Worm (Caenorhabditis elegans) whole organism, L4 larva: ENCODE data around the gene epi-1.

Experiments
- F26F4.8 ChIP-seq: fragments of 200-800 bp; sonication (Bioruptor generic); conservative IDR thresholded peaks from 2 replicates; pipeline ENCODE4 v1.3.6; 2022; ENCODE audit warnings: missing genetic modification characterization, missing compliant biosample characterization
- T20F7.1 ChIP-seq: fragments of 200-800 bp; sonication (Bioruptor generic); optimal IDR thresholded peaks from 2 replicates; lab custom pipeline; 2018; ENCODE audit warnings: mild to moderate bottlenecking, missing genetic modification characterization, missing compliant biosample characterization
- T26A8.4 ChIP-seq: fragments of 200-800 bp; sonication (Bioruptor generic); IDR thresholded peaks from 2 replicates; pipeline ENCODE4 v1.3.6; 2022; ENCODE audit warnings: missing genetic modification characterization, missing compliant biosample characterization
- Y105C5A.15 ChIP-seq: fragments of 200-800 bp; sonication (Bioruptor generic); IDR thresholded peaks from 2 replicates; pipeline ENCODE4 v1.3.6; 2022; ENCODE audit warnings: missing genetic modification characterization, missing compliant biosample characterization
- ZK337.2 ChIP-seq: fragments of 200-800 bp; sonication (Bioruptor generic); IDR thresholded peaks from 2 replicates; pipeline ENCODE4 v1.3.6; 2022; ENCODE audit warnings: missing genetic modification reagents, missing genetic modification characterization, missing compliant biosample characterization
- ZK546.5 ChIP-seq, 2 experiments: sonication (generic microtip); optimal IDR thresholded peaks; 2 replicates each; lab custom pipeline; 2017; ENCODE audit warnings: missing biosample characterization in 2 of 2, missing genetic modification characterization in 2 of 2
- cey-2 ChIP-seq: sonication (generic microtip); optimal IDR thresholded peaks from 3 replicates; lab custom pipeline; 2017; ENCODE audit warnings: missing genetic modification characterization, mild to moderate bottlenecking, missing compliant biosample characterization, antibody characterized with exemption, borderline replicate concordance; ENCODE audit not compliant: insufficient read depth
- daf-19 ChIP-seq: fragments of 200-800 bp; sonication (Bioruptor generic); conservative IDR thresholded peaks from 2 replicates; pipeline ENCODE4 v1.3.6; 2022; ENCODE audit warnings: missing genetic modification characterization, missing compliant biosample characterization
- dmd-9 ChIP-seq: fragments of 200-800 bp; sonication (Bioruptor generic); IDR thresholded peaks from 2 replicates; pipeline ENCODE4 v1.3.6; 2022; ENCODE audit warnings: missing genetic modification reagents, missing genetic modification characterization, missing compliant biosample characterization
- dpl-1 ChIP-seq: fragments of 150-350 bp; optimal IDR thresholded peaks from 2 replicates; lab custom pipeline; 2014; ENCODE audit warnings: missing biosample characterization, missing genetic modification reagents, missing genetic modification characterization
- duxl-1 ChIP-seq: sonication (generic microtip); optimal IDR thresholded peaks from 2 replicates; lab custom pipeline; 2016; ENCODE audit warnings: mild to moderate bottlenecking, missing genetic modification characterization, moderate library complexity, missing compliant biosample characterization; ENCODE audit not compliant: poor library complexity
- dve-1 ChIP-seq: sonication (generic microtip); optimal IDR thresholded peaks from 2 replicates; lab custom pipeline; 2017; ENCODE audit warnings: antibody characterized with exemption, mild to moderate bottlenecking, missing genetic modification characterization, missing compliant biosample characterization; ENCODE audit not compliant: insufficient read depth
- egl-27 ChIP-seq: sonication (generic microtip); optimal IDR thresholded peaks from 3 replicates; lab custom pipeline; 2017; ENCODE audit warnings: missing biosample characterization, missing genetic modification reagents, missing genetic modification characterization
- egl-43 ChIP-seq: fragments of 200-800 bp; sonication (Bioruptor generic); IDR thresholded peaks from 2 replicates; pipeline ENCODE4 v1.3.6; 2022; ENCODE audit warnings: missing genetic modification reagents, missing genetic modification characterization, missing compliant biosample characterization
- hif-1 ChIP-seq, 2 experiments: sonication (generic microtip); optimal IDR thresholded peaks; 2 replicates each; lab custom pipeline; 2016 to 2017; ENCODE audit warnings: missing compliant biosample characterization in 2 of 2, missing genetic modification characterization in 2 of 2, missing genetic modification reagents in 2 of 2, missing genotype in 2 of 2, mild to moderate bottlenecking in 1 of 2
- hmg-1.1 ChIP-seq: fragments of 200-800 bp; sonication (Bioruptor generic); IDR thresholded peaks from 2 replicates; pipeline ENCODE4 v1.3.6; 2022; ENCODE audit warnings: missing genetic modification reagents, missing genetic modification characterization, missing compliant biosample characterization
- lin-1 ChIP-seq: fragments of 200-800 bp; sonication (Bioruptor generic); IDR thresholded peaks from 2 replicates; pipeline ENCODE4 v1.3.6; 2022; ENCODE audit warnings: missing genetic modification reagents, missing genetic modification characterization, missing compliant biosample characterization
- lin-15B ChIP-seq: fragments of 150-350 bp; sonication (generic microtip); optimal IDR thresholded peaks from 3 replicates; lab custom pipeline; 2014; ENCODE audit warnings: missing biosample characterization, missing genetic modification characterization
- lin-38 ChIP-seq: fragments of 200-800 bp; sonication (Bioruptor generic); IDR thresholded peaks from 2 replicates; pipeline ENCODE4 v1.3.6; 2022; ENCODE audit warnings: missing genetic modification reagents, missing genetic modification characterization, missing compliant biosample characterization
- lin-39 ChIP-seq: fragments of 150-350 bp; optimal IDR thresholded peaks from 2 replicates; lab custom pipeline; 2014; ENCODE audit warnings: missing biosample characterization, missing genetic modification reagents, missing genetic modification characterization
- madf-5 ChIP-seq, 2 experiments: fragments of 200-800 bp; sonication (Bioruptor generic); IDR thresholded peaks; 2 replicates each; pipeline ENCODE4 v1.3.6; 2022; ENCODE audit warnings: missing compliant biosample characterization in 2 of 2, missing genetic modification characterization in 2 of 2
- mep-1 ChIP-seq: fragments of 150-350 bp; sonication (generic microtip); optimal IDR thresholded peaks from 3 replicates; lab custom pipeline; 2014; ENCODE audit warnings: missing biosample characterization, missing genetic modification characterization
- mxl-3 ChIP-seq: fragments of 200-800 bp; sonication (Bioruptor generic); optimal IDR thresholded peaks from 2 replicates; lab custom pipeline; 2018; ENCODE audit warnings: mild to moderate bottlenecking, missing genetic modification characterization, missing compliant biosample characterization
- nhr-25 ChIP-seq: sonication (generic microtip); optimal IDR thresholded peaks from 2 replicates; lab custom pipeline; 2017; ENCODE audit warnings: missing genetic modification characterization, mild to moderate bottlenecking, missing compliant biosample characterization, antibody characterized with exemption, moderate library complexity, borderline replicate concordance; ENCODE audit not compliant: insufficient read depth
- nhr-28 ChIP-seq: fragments of 150-350 bp; optimal IDR thresholded peaks from 2 replicates; lab custom pipeline; 2014; ENCODE audit warnings: missing biosample characterization, missing genetic modification characterization
- nhr-41 ChIP-seq: fragments of 200-800 bp; sonication (Bioruptor generic); IDR thresholded peaks from 2 replicates; pipeline ENCODE4 v1.3.6; 2022; ENCODE audit warnings: missing genetic modification reagents, missing genetic modification characterization, missing compliant biosample characterization
- nhr-48 ChIP-seq: sonication (generic microtip); optimal IDR thresholded peaks from 2 replicates; lab custom pipeline; 2016; ENCODE audit warnings: mild to moderate bottlenecking, missing genetic modification characterization, missing compliant biosample characterization
- nhr-76 ChIP-seq: fragments of 150-350 bp; optimal IDR thresholded peaks from 2 replicates; lab custom pipeline; 2014; ENCODE audit warnings: missing biosample characterization, missing genetic modification characterization
- pha-4 ChIP-seq, 2 experiments: fragments of 150-350 bp in 1 of 2; fragments of 200-800 bp in 1 of 2; sonication (Bioruptor generic) in 1 of 2; IDR thresholded peaks in 1 of 2; optimal IDR thresholded peaks in 1 of 2; 2 replicates each; pipeline versions ENCODE4 v1.3.6 to Lab custom; 2014 to 2022; ENCODE audit warnings: missing genetic modification characterization in 2 of 2, missing genetic modification reagents in 2 of 2, missing biosample characterization in 1 of 2, missing compliant biosample characterization in 1 of 2
- pqm-1 ChIP-seq: sonication (generic microtip); optimal IDR thresholded peaks from 2 replicates; lab custom pipeline; 2017; ENCODE audit warnings: missing biosample characterization, missing genetic modification characterization
- rbr-2 ChIP-seq: sonication (generic microtip); optimal IDR thresholded peaks from 2 replicates; lab custom pipeline; 2016; ENCODE audit warnings: missing genotype, missing genetic modification characterization, missing compliant biosample characterization
- sdz-12 ChIP-seq: fragments of 200-800 bp; sonication (Bioruptor generic); optimal IDR thresholded peaks from 2 replicates; lab custom pipeline; 2018; ENCODE audit warnings: mild to moderate bottlenecking, missing genetic modification characterization, missing compliant biosample characterization
- skn-1 ChIP-seq: fragments of 150-350 bp; optimal IDR thresholded peaks from 2 replicates; lab custom pipeline; 2014; ENCODE audit warnings: missing biosample characterization, missing genetic modification characterization
- spr-1 ChIP-seq: sonication (generic microtip); optimal IDR thresholded peaks from 2 replicates; lab custom pipeline; 2016; ENCODE audit warnings: mild to moderate bottlenecking, missing genetic modification characterization, missing compliant biosample characterization
- tra-1 ChIP-seq: fragments of 200-800 bp; sonication (Bioruptor generic); IDR thresholded peaks from 2 replicates; pipeline ENCODE4 v1.3.6; 2022; ENCODE audit warnings: missing genetic modification reagents, missing genetic modification characterization, missing compliant biosample characterization
- unc-39 ChIP-seq: sonication (generic microtip); optimal IDR thresholded peaks from 2 replicates; lab custom pipeline; 2017; ENCODE audit warnings: missing biosample characterization, missing genetic modification characterization
- unc-62 ChIP-seq, 3 experiments: fragments of 150-350 bp in 1 of 3; sonication (generic microtip); optimal IDR thresholded peaks in 2 of 3; peaks in 1 of 3; 1 replicate in 1 of 3; 2 replicates in 2 of 3; lab custom pipeline; 2014 to 2017; ENCODE audit warnings: missing biosample characterization in 3 of 3, missing genetic modification characterization in 3 of 3, missing genetic modification reagents in 3 of 3, missing genotype in 1 of 3
- zfp-2 ChIP-seq: sonication (generic microtip); optimal IDR thresholded peaks from 2 replicates; lab custom pipeline; 2016; ENCODE audit warnings: mild to moderate bottlenecking, missing genetic modification characterization, missing compliant biosample characterization
- zfp-3 ChIP-seq: fragments of 200-800 bp; sonication (Bioruptor generic); conservative IDR thresholded peaks from 2 replicates; pipeline ENCODE4 v1.3.6; 2022; ENCODE audit warnings: missing genetic modification reagents, missing genetic modification characterization, missing compliant biosample characterization
- zip-11 ChIP-seq: fragments of 200-800 bp; sonication (Bioruptor generic); IDR thresholded peaks from 2 replicates; pipeline ENCODE4 v1.3.6; 2022; ENCODE audit warnings: missing genetic modification characterization, missing compliant biosample characterization
- ztf-7 ChIP-seq: fragments of 150-350 bp; optimal IDR thresholded peaks from 2 replicates; lab custom pipeline; 2014; ENCODE audit warnings: missing biosample characterization, missing genetic modification characterization

The epi-1 gene

ce11 chrIV:10690139-10690538 lies 23.5 kb downstream of the epi-1 start, which contains the start of gene R102.8:
Gene R102.8 (minus strand): TSS chrIV:10690239.
- TF ChIP-seq unc-62 (GFP tag; optimal IDR thresholded peaks at IDR 0.05 in 1 of 2; lab: Kevin White, UChicago), result peak in 1 of 2 experiments; percentile 70
- TF ChIP-seq unc-62 (tag; optimal IDR thresholded peaks at IDR 0.05; lab: Kevin White, UChicago), result no peak
- TF ChIP-seq daf-19 (GFP tag; lab: Robert Waterston, UW), result no peak

DNA sequence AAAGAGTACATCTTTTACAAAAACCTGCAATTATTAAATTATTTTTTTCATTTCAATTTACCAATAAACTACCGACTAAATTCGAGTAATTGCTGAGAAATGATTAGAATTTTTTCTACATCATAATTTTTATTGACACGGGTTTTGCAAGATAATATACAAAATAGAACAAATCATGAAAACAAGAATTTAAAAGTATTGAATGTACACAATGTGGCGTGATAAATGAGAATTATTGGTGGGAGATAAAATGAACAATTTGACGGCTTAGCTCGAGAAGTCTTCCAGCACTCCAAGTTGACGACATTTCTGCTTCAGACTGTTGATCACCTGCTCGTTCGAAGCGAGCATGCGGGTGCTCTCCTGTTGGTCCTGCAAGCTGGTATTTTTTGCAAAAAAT lies 28.6 kb downstream of the epi-1 start, which contains the start of gene R102.4:
Gene R102.4, minus strand, starts transcription at position 101 of the 400 bp plus-strand sequence.
- no peak for TF ChIP-seq zip-11 (GFP tag; lab: Robert Waterston, UW)
- no peak for TF ChIP-seq mxl-3 (GFP tag; lab: Kevin White, UChicago)
- TF ChIP-seq zfp-3 (GFP tag; lab: Robert Waterston, UW), result no peak
- no peak for TF ChIP-seq lin-1 (GFP tag; lab: Robert Waterston, UW)
- peak in 1 of 2 experiments; percentile 83 for TF ChIP-seq unc-62 (GFP tag; optimal IDR thresholded peaks at IDR 0.05 in 1 of 2; lab: Kevin White, UChicago)
- no peak for TF ChIP-seq unc-62 (tag; optimal IDR thresholded peaks at IDR 0.05; lab: Kevin White, UChicago)
- TF ChIP-seq, all 104 proteins: peak for 1

DNA sequence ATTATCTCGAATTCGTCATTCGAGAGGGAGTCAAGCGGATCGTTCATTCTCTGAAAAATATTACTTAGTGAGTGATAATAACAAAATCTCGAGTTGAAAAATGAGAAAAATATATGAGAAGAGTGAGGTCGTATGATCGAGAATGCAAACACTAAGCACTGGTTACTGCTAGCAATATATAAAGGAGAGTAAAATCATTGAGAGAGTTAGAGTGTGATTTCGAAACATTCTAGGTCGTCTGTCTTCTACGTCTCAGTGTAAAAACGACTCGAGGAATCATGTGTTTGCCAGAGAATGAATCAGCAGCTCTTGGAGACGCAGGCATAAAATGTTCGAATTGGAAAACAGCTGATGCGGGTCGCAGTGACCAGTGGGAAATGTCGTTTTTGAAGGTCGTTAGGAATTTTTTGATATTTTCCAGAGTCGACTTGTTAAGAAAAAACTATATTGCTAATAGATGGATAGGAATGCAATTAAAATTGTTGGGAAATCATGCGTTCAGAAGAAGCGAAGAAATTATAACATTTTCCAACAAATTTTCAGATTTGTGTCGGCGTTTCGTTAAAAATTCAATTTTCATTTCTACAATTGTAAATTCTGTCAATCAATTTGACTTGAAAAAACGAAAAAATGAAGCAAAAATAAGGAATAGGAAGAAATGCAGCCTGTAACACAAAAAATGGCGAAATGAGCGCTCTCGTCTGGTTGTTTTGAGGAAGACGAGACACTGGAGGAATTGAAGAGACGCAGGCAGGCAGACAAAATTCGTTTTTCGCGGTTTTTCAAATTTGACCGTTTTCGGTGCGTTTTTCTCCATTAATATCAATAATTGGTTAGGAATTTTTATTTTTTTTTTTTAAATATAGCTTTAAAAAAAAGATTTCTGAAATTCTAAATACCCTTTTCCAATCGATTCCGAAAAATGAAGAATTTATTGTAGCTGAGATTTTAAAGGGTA lies 30.7 kb downstream of the epi-1 start, which contains the start of gene allo-1:
Gene allo-1, minus strand, starts transcription at position 51 of the 958 bp plus-strand sequence.
- TF ChIP-seq dmd-9 (GFP tag; lab: Robert Waterston, UW) (0 out of 2 replicates have a peak, but pooled peaks have one; percentile 31), ZK546.5 (tag; optimal IDR thresholded peaks at IDR 0.05; lab: Kevin White, UChicago) (no peak), Y105C5A.15 (GFP tag; lab: Robert Waterston, UW) (no peak), nhr-25 (no peak), dpl-1 (peak; percentile 82), egl-27 (no peak), tra-1 (GFP tag; lab: Robert Waterston, UW) (0 out of 2 replicates have a peak, but pooled peaks have one; percentile 46), lin-15B (no peak), dve-1 (tag; lab: Kevin White, UChicago) (peak; percentile 76), zip-11 (GFP tag; lab: Robert Waterston, UW) (no peak), nhr-48 (peak; percentile 18), madf-5 (GFP tag; IDR thresholded peaks at IDR 0.05; lab: Robert Waterston, UW) (no peak), skn-1 (tag; lab: Kevin White, UChicago) (no peak), ztf-7 (tag; lab: Kevin White, UChicago) (no peak), T20F7.1 (GFP tag; lab: Kevin White, UChicago) (peak; percentile 30), lin-38 (no peak; the same call in 1 of the 2 replicates), egl-43 (GFP tag; lab: Robert Waterston, UW) (no peak), nhr-41 (GFP tag; lab: Robert Waterston, UW) (no peak), sdz-12 (GFP tag; lab: Kevin White, UChicago) (no peak), lin-39 (no peak), hmg-1.1 (GFP tag; lab: Robert Waterston, UW) (peak; percentile 26; the same call in 1 of the 2 replicates), mep-1 (tag; lab: Kevin White, UChicago) (peak; percentile 79), T26A8.4 (GFP tag; lab: Robert Waterston, UW) (no peak), cey-2 (tag; lab: Kevin White, UChicago) (no peak), ZK337.2 (GFP tag; lab: Robert Waterston, UW) (no peak), nhr-28 (tag; lab: Kevin White, UChicago) (peak; percentile 80), F26F4.8 (GFP tag; lab: Robert Waterston, UW) (no peak), pqm-1 (tag; lab: Kevin White, UChicago) (peak; percentile 7), spr-1 (tag; lab: Kevin White, UChicago) (no peak), zfp-3 (GFP tag; lab: Robert Waterston, UW) (no peak), hif-1 (tag; optimal IDR thresholded peaks at IDR 0.05; lab: Kevin White, UChicago) (peak in 1 of 2 experiments; percentile 56), pha-4 (GFP tag; IDR thresholded peaks at IDR 0.05; lab: Robert Waterston, UW) (0 out of 2 replicates have a peak, but pooled peaks have one; percentile 47), pha-4 (tag; optimal IDR thresholded peaks at IDR 0.05; lab: Kevin White, UChicago) (no peak), duxl-1 (tag; lab: Kevin White, UChicago) (no peak), zfp-2 (no peak), rbr-2 (tag; lab: Kevin White, UChicago) (peak; percentile 24), daf-19 (GFP tag; lab: Robert Waterston, UW) (no peak), unc-39 (no peak), nhr-76 (tag; lab: Kevin White, UChicago) (no peak)
